Worm (Caenorhabditis elegans) whole organism, L1 larva: ENCODE results near the gene coa-7.
A peak's percentile ranks its signal among the peaks of the same experiment; 100 is the strongest.

ENCODE experiments used
- C04F5.9 ChIP-seq: sonication (generic microtip); optimal IDR thresholded peaks from 2 replicates; lab custom pipeline; 2016; ENCODE audit warnings: missing genetic modification characterization, missing compliant biosample characterization
- F16B12.6 ChIP-seq: fragments of 150-350 bp; optimal IDR thresholded peaks from 2 replicates; lab custom pipeline; 2014; ENCODE audit warnings: missing biosample characterization, missing genetic modification characterization
- aha-1 ChIP-seq: fragments of 150-350 bp; optimal IDR thresholded peaks from 2 replicates; lab custom pipeline; 2014; ENCODE audit warnings: missing biosample characterization, missing genetic modification characterization
- ama-1 ChIP-seq: fragments of 150-350 bp; optimal IDR thresholded peaks from 2 replicates; lab custom pipeline; 2014
- blmp-1 ChIP-seq: fragments of 150-350 bp; optimal IDR thresholded peaks from 2 replicates; lab custom pipeline; 2014; ENCODE audit warnings: missing biosample characterization, missing genetic modification characterization
- ceh-63 ChIP-seq: fragments of 200-800 bp; sonication (Bioruptor generic); optimal IDR thresholded peaks from 2 replicates; lab custom pipeline; 2018; ENCODE audit warnings: mild to moderate bottlenecking, missing genetic modification characterization, missing compliant biosample characterization
- ceh-8 ChIP-seq: fragments of 200-800 bp; sonication (Bioruptor generic); optimal IDR thresholded peaks from 2 replicates; lab custom pipeline; 2018; ENCODE audit warnings: mild to moderate bottlenecking, missing genetic modification characterization, moderate library complexity, missing compliant biosample characterization
- ceh-88 ChIP-seq: fragments of 200-800 bp; sonication (Bioruptor generic); IDR thresholded peaks from 2 replicates; pipeline ENCODE4 v1.3.6; 2022; ENCODE audit warnings: missing genetic modification characterization, missing compliant biosample characterization
- ceh-90 ChIP-seq: sonication (generic microtip); optimal IDR thresholded peaks from 2 replicates; lab custom pipeline; 2016; ENCODE audit warnings: missing genetic modification characterization, missing compliant biosample characterization
- ces-1 ChIP-seq: fragments of 150-350 bp; optimal IDR thresholded peaks from 2 replicates; lab custom pipeline; 2014; ENCODE audit warnings: missing biosample characterization, missing genetic modification reagents, missing genetic modification characterization
- dpl-1 ChIP-seq, 3 experiments: fragments of 150-350 bp in 2 of 3; sonication (generic microtip) in 1 of 3; optimal IDR thresholded peaks; 2 replicates each; lab custom pipeline; 2014 to 2017; ENCODE audit warnings: missing biosample characterization in 3 of 3, missing genetic modification characterization in 3 of 3, missing genetic modification reagents in 3 of 3
- dsc-1 ChIP-seq: sonication (generic microtip); optimal IDR thresholded peaks from 2 replicates; lab custom pipeline; 2016; ENCODE audit warnings: mild to moderate bottlenecking, missing genetic modification characterization, missing compliant biosample characterization
- efl-1 ChIP-seq, 4 experiments: fragments of 150-350 bp; optimal IDR thresholded peaks in 3 of 4; peaks in 1 of 4; 1 replicate in 1 of 4; 2 replicates in 3 of 4; lab custom pipeline; 2014; ENCODE audit warnings: missing biosample characterization in 2 of 4, missing genetic modification characterization in 2 of 4, missing genetic modification reagents in 2 of 4
- efl-3 ChIP-seq: fragments of 200-800 bp; sonication (Bioruptor generic); optimal IDR thresholded peaks from 2 replicates; lab custom pipeline; 2018; ENCODE audit warnings: mild to moderate bottlenecking, missing genetic modification characterization, missing compliant biosample characterization
- elt-2 ChIP-seq: sonication (generic microtip); optimal IDR thresholded peaks from 2 replicates; lab custom pipeline; 2016; ENCODE audit warnings: missing genetic modification characterization, mild to moderate bottlenecking, inconsistent platforms, missing compliant biosample characterization, missing genetic modification reagents
- elt-3 ChIP-seq, 6 experiments: fragments of 150-350 bp in 1 of 6; sonication (generic microtip); optimal IDR thresholded peaks; 2 replicates each; lab custom pipeline; 2017 to 2018; ENCODE audit warnings: missing biosample characterization in 6 of 6, missing genetic modification characterization in 6 of 6, inconsistent platforms in 1 of 6
- fkh-4 ChIP-seq: sonication (generic microtip); optimal IDR thresholded peaks from 2 replicates; lab custom pipeline; 2016; ENCODE audit warnings: missing compliant biosample characterization, missing genetic modification characterization, borderline replicate concordance
- fos-1 ChIP-seq: fragments of 150-350 bp; optimal IDR thresholded peaks from 2 replicates; lab custom pipeline; 2014; ENCODE audit warnings: missing biosample characterization, missing genetic modification characterization
- hlh-17 ChIP-seq: fragments of 200-800 bp; sonication (Bioruptor generic); optimal IDR thresholded peaks from 2 replicates; lab custom pipeline; 2018; ENCODE audit warnings: missing genetic modification characterization, mild to moderate bottlenecking, missing compliant biosample characterization, moderate library complexity, borderline replicate concordance
- isw-1 ChIP-seq: fragments of 200-800 bp; sonication (Bioruptor generic); IDR thresholded peaks from 2 replicates; pipeline ENCODE4 v1.3.6; 2022; ENCODE audit warnings: missing genetic modification characterization, missing compliant biosample characterization
- lin-13 ChIP-seq: fragments of 150-350 bp; optimal IDR thresholded peaks from 2 replicates; lab custom pipeline; 2014; ENCODE audit warnings: missing biosample characterization, missing genetic modification reagents, missing genetic modification characterization
- lin-15B ChIP-seq: fragments of 150-350 bp; sonication (generic microtip); optimal IDR thresholded peaks from 3 replicates; lab custom pipeline; 2014; ENCODE audit warnings: missing biosample characterization, missing genetic modification characterization
- lin-39 ChIP-seq: fragments of 150-350 bp; optimal IDR thresholded peaks from 2 replicates; lab custom pipeline; 2014; ENCODE audit warnings: missing biosample characterization, missing genetic modification reagents, missing genetic modification characterization
- mab-9 ChIP-seq: fragments of 200-800 bp; sonication (Bioruptor generic); IDR thresholded peaks from 2 replicates; pipeline ENCODE4 v1.3.6; 2022; ENCODE audit warnings: missing genetic modification reagents, missing genetic modification characterization, missing compliant biosample characterization
- mep-1 ChIP-seq: fragments of 150-350 bp; optimal IDR thresholded peaks from 2 replicates; lab custom pipeline; 2014; ENCODE audit warnings: missing biosample characterization, missing genetic modification characterization
- nhr-12 ChIP-seq: sonication (generic microtip); optimal IDR thresholded peaks from 2 replicates; lab custom pipeline; 2017; ENCODE audit warnings: missing biosample characterization, missing genetic modification characterization
- nhr-20 ChIP-seq: sonication (generic microtip); optimal IDR thresholded peaks from 2 replicates; lab custom pipeline; 2016; ENCODE audit warnings: mild to moderate bottlenecking, missing genetic modification characterization, missing compliant biosample characterization
- nhr-28 ChIP-seq: fragments of 150-350 bp; optimal IDR thresholded peaks from 2 replicates; lab custom pipeline; 2014; ENCODE audit warnings: missing biosample characterization, missing genetic modification characterization
- nhr-76 ChIP-seq: sonication (generic microtip); optimal IDR thresholded peaks from 2 replicates; lab custom pipeline; 2017; ENCODE audit warnings: missing biosample characterization, missing genetic modification characterization
- nhr-77 ChIP-seq: fragments of 150-350 bp; optimal IDR thresholded peaks from 2 replicates; lab custom pipeline; 2014; ENCODE audit warnings: missing biosample characterization, missing genetic modification characterization
- nhr-84 ChIP-seq: sonication (generic microtip); optimal IDR thresholded peaks from 2 replicates; lab custom pipeline; 2017; ENCODE audit warnings: missing biosample characterization, missing genetic modification characterization
- nhr-90 ChIP-seq: sonication (generic microtip); optimal IDR thresholded peaks from 2 replicates; lab custom pipeline; 2016; ENCODE audit warnings: mild to moderate bottlenecking, missing genetic modification characterization, missing compliant biosample characterization; ENCODE audit not compliant: poor library complexity
- pqm-1 ChIP-seq: sonication (generic microtip); optimal IDR thresholded peaks from 3 replicates; lab custom pipeline; 2017; ENCODE audit warnings: missing biosample characterization, missing genetic modification characterization
- skn-1 ChIP-seq: fragments of 150-350 bp; optimal IDR thresholded peaks from 2 replicates; lab custom pipeline; 2014; ENCODE audit warnings: missing biosample characterization, missing genetic modification characterization
- snpc-4 ChIP-seq: fragments of 150-350 bp; optimal IDR thresholded peaks from 2 replicates; lab custom pipeline; 2014; ENCODE audit warnings: missing biosample characterization, missing genetic modification characterization
- snu-23 ChIP-seq: sonication (generic microtip); optimal IDR thresholded peaks from 2 replicates; lab custom pipeline; 2016; ENCODE audit warnings: missing genetic modification characterization, missing compliant biosample characterization
- sox-4 ChIP-seq: sonication (generic microtip); optimal IDR thresholded peaks from 2 replicates; lab custom pipeline; 2016; ENCODE audit warnings: missing genetic modification characterization, missing compliant biosample characterization
- sptf-1 ChIP-seq: fragments of 150-350 bp; optimal IDR thresholded peaks from 2 replicates; lab custom pipeline; 2014; ENCODE audit warnings: missing biosample characterization, missing genetic modification characterization
- sup-37 ChIP-seq: fragments of 200-800 bp; sonication (Bioruptor generic); optimal IDR thresholded peaks from 2 replicates; lab custom pipeline; 2018; ENCODE audit warnings: mild to moderate bottlenecking, missing genetic modification characterization, missing compliant biosample characterization
- swsn-7 ChIP-seq: sonication (generic microtip); optimal IDR thresholded peaks from 2 replicates; lab custom pipeline; 2016; ENCODE audit warnings: missing genetic modification characterization, missing compliant biosample characterization
- tbx-2 ChIP-seq: sonication (generic microtip); optimal IDR thresholded peaks from 2 replicates; lab custom pipeline; 2016; ENCODE audit warnings: missing genetic modification characterization, missing compliant biosample characterization
- unc-130 ChIP-seq: fragments of 150-350 bp; optimal IDR thresholded peaks from 2 replicates; lab custom pipeline; 2017; ENCODE audit warnings: missing biosample characterization, missing genetic modification characterization, inconsistent platforms
- unc-86 ChIP-seq: sonication (generic microtip); optimal IDR thresholded peaks from 2 replicates; lab custom pipeline; 2016; ENCODE audit warnings: missing genetic modification characterization, missing compliant biosample characterization
- unc-98 ChIP-seq: fragments of 200-800 bp; sonication (Bioruptor generic); IDR thresholded peaks from 2 replicates; pipeline ENCODE4 v1.3.6; 2022; ENCODE audit warnings: missing genetic modification characterization, missing compliant biosample characterization
- vab-15 ChIP-seq: sonication (generic microtip); optimal IDR thresholded peaks from 2 replicates; lab custom pipeline; 2017; ENCODE audit warnings: missing genotype, mild to moderate bottlenecking, missing genetic modification characterization, missing compliant biosample characterization
- zag-1 ChIP-seq: fragments of 150-350 bp; optimal IDR thresholded peaks from 2 replicates; lab custom pipeline; 2014; ENCODE audit warnings: missing biosample characterization, missing genetic modification characterization
- ztf-11 ChIP-seq, 2 experiments: sonication (generic microtip); optimal IDR thresholded peaks; 2 replicates each; lab custom pipeline; 2016 to 2017; ENCODE audit warnings: missing genetic modification characterization in 2 of 2, missing biosample characterization in 1 of 2, missing compliant biosample characterization in 1 of 2
- ztf-4 ChIP-seq: fragments of 150-350 bp; optimal IDR thresholded peaks from 2 replicates; lab custom pipeline; 2014; ENCODE audit warnings: missing biosample characterization, missing genetic modification characterization

Gene coa-7

DNA sequence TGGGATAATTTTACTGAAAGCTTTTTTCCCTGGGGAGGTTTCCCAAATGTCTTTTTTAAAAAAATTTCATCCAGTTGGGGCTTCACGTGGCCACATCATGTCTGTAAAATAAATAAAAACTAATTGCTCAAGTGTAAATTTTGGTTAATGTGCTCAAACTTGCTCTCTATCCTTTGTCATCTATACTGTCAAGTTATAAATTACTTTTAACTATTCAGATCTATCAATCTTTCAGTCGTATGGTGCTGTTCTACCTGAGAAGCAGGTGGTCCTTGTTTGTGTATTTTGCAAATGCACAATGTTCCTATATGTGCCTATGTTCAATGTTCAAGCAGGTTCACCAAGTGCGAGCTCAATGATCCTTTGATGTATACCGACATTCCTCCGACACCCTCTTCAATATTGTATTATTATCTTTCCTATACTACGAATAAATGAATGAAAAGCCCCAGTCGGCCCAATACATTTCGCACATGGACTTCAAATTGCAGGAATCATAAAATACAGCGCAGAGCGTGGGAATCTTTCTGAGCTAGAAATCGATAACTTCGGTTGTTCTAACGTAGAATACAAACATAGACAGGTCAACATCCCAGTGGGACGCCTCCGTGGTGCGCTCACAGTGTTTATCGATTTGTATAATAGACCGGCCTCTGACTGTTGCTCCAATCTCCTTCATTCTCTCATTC lies 30.3 kb upstream of the coa-7 start, which contains the start of the genes sfxn-1.4 and C47D12.4:
TSS of gene sfxn-1.4 (minus strand) at position 101 of the 689 bp plus-strand sequence.
TSS of gene C47D12.4 (plus strand) at position 639 of the 689 bp plus-strand sequence.
- TF ChIP-seq lin-39 (tag; lab: Kevin White, UChicago) (no peak), sox-4 (tag; lab: Kevin White, UChicago) (no peak), ztf-4 (tag; lab: Kevin White, UChicago) (no peak), dpl-1 (GFP tag; optimal IDR thresholded peaks at IDR 0.05; lab: Kevin White, UChicago) (no peak), sup-37 (no peak), mep-1 (no peak), ztf-11 (tag; optimal IDR thresholded peaks at IDR 0.05; lab: Kevin White, UChicago) (no peak)

DNA sequence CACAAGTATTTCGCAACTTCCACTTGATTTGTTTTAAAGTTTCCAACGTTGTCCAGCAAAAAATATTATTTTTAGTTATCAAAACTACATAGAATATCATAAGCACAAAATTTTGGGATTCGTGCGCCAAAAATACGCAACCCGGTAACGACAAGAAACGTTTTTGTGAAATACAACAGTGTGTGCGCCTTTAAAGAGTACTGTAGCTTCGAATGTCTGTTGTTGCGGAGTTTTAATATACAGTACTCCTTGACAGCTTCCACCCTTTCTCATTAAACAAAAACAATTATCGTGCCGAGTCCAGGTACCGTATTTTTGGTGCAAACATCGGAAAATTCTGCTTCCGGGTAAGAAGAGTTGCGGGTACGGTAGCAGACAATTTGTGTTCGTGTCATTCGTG lies 29.3 kb upstream of the coa-7 start:
- TF ChIP-seq elt-3 (tag; optimal IDR thresholded peaks at IDR 0.05; lab: Kevin White, UChicago) (no peak), swsn-7 (no peak), ceh-90 (no peak), nhr-76 (tag; lab: Kevin White, UChicago) (no peak), unc-130 (tag; lab: Kevin White, UChicago) (no peak), ceh-88 (GFP tag; lab: Robert Waterston, UW) (no peak), efl-1 (optimal IDR thresholded peaks at IDR 0.05; lab: Kevin White, UChicago) (no peak), efl-1 (GFP tag; optimal IDR thresholded peaks at IDR 0.05 in 1 of 2; lab: Kevin White, UChicago) (no peak), snpc-4 (tag; lab: Kevin White, UChicago) (no peak), lin-13 (no peak), blmp-1 (tag; lab: Kevin White, UChicago) (no peak), dsc-1 (tag; lab: Kevin White, UChicago) (no peak), zag-1 (tag; lab: Kevin White, UChicago) (no peak), hlh-17 (no peak), ceh-63 (GFP tag; lab: Kevin White, UChicago) (no peak), skn-1 (tag; lab: Kevin White, UChicago) (no peak), C04F5.9 (tag; lab: Kevin White, UChicago) (no peak), nhr-77 (tag; lab: Kevin White, UChicago) (no peak), efl-3 (GFP tag; lab: Kevin White, UChicago) (no peak)

DNA sequence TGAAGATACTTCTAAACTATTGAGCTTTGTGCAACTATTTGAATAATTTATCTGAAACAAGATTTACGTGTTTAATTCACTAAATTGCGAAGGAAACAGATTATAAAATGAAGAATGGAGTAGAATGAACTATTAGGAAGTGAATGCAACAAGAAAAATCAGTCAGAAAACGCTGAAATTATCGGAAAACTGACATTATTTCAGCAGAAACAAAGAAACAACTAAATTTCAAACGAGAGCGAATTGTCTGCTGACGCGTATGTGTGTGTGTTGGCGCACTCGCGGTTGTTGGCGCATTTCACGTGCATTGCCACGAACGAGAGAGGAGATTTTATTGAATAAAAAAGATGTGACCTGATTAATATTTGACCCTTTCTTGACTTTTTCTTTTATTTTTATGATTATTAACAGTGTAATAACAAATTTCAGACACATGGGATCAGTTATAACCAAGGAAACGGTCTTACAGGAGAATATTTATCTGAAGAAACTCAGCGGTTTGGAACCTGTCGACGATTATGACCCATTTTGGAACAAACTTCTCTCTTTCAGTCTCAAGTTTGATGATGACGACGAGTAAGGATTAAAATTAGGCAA lies 25.0 kb upstream of the coa-7 start, which contains the start of the genes trr-1 and C47D12.2:
TSS of gene trr-1 (minus strand) at position 51 of the 597 bp plus-strand sequence.
TSS of gene C47D12.2 (plus strand) at position 430 of the 597 bp plus-strand sequence.
- peak; percentile 81 to 88 (median 87) for TF ChIP-seq dpl-1 (GFP tag; optimal IDR thresholded peaks at IDR 0.05; lab: Kevin White, UChicago)
- peak; percentile 39 for TF ChIP-seq lin-13
- TF ChIP-seq fos-1 (tag; lab: Kevin White, UChicago) = no peak
- TF ChIP-seq elt-2 (tag; lab: Kevin White, UChicago) = peak; percentile 5
- no peak for TF ChIP-seq sptf-1 (tag; lab: Kevin White, UChicago)
- peak; percentile 84 for TF ChIP-seq skn-1 (tag; lab: Kevin White, UChicago)
- no peak for TF ChIP-seq nhr-12
- no peak for TF ChIP-seq aha-1
- no peak for TF ChIP-seq lin-39 (tag; lab: Kevin White, UChicago)
- TF ChIP-seq ztf-11 (tag; optimal IDR thresholded peaks at IDR 0.05; lab: Kevin White, UChicago) = peak in 1 of 2 experiments; percentile 28
- no peak for TF ChIP-seq ceh-8
- TF ChIP-seq nhr-28 (tag; lab: Kevin White, UChicago) = no peak
- no peak for TF ChIP-seq vab-15 (tag; lab: Kevin White, UChicago)
- no peak for TF ChIP-seq mab-9 (GFP tag; lab: Robert Waterston, UW)
- no peak for TF ChIP-seq unc-98 (GFP tag; lab: Robert Waterston, UW)
- no peak for TF ChIP-seq pqm-1 (tag; lab: Kevin White, UChicago)
- peak; percentile 64 for TF ChIP-seq F16B12.6 (tag; lab: Kevin White, UChicago)
- peak; percentile 48 for TF ChIP-seq unc-86
- TF ChIP-seq lin-15B (tag; lab: Kevin White, UChicago) = peak; percentile 62
- peak; percentile 14 for TF ChIP-seq fkh-4 (tag; lab: Kevin White, UChicago)
- no peak for TF ChIP-seq nhr-90
- TF ChIP-seq swsn-7 = peak; percentile 68
- peak; percentile 68 for TF ChIP-seq nhr-20 (tag; lab: Kevin White, UChicago)
- TF ChIP-seq isw-1 (GFP tag; lab: Robert Waterston, UW) = peak; percentile 47
- no peak for TF ChIP-seq ces-1 (GFP tag; lab: Kevin White, UChicago)
- no peak for TF ChIP-seq nhr-84 (tag; lab: Kevin White, UChicago)
- TF ChIP-seq ama-1 (lab: Kevin White, UChicago) = peak; percentile 37
- no peak for TF ChIP-seq tbx-2 (tag; lab: Kevin White, UChicago)
- no peak for TF ChIP-seq snpc-4 (tag; lab: Kevin White, UChicago)
- no peak for TF ChIP-seq blmp-1 (tag; lab: Kevin White, UChicago)
- peak; percentile 82 for TF ChIP-seq snu-23 (GFP tag; lab: Kevin White, UChicago)
